Fruit fly (Drosophila melanogaster) whole organism, embryonic: ENCODE results near the gene CG12507.

Experiments
- Bdp1 ChIP-seq: fragments of 200-800 bp; sonication (Bioruptor generic); optimal IDR thresholded peaks from 3 replicates; lab custom pipeline; 2016; ENCODE audit warnings: missing biosample characterization, missing genetic modification characterization
- CG10543 ChIP-seq: fragments of 200-800 bp; sonication (Bioruptor generic); optimal IDR thresholded peaks from 3 replicates; lab custom pipeline; 2017; ENCODE audit warnings: missing biosample characterization, mild to moderate bottlenecking, missing genetic modification characterization, moderate library complexity
- CG11093 ChIP-seq: fragments of 200-800 bp; sonication (Bioruptor generic); IDR thresholded peaks from 3 replicates; pipeline ENCODE4 v1.3.6; 2022; ENCODE audit warnings: missing biosample characterization, missing genetic modification characterization
- CG11398 ChIP-seq: fragments of 200-800 bp; sonication (Bioruptor generic); optimal IDR thresholded peaks from 2 replicates; lab custom pipeline; 2016; ENCODE audit warnings: missing biosample characterization, missing genetic modification characterization
- CG11723 ChIP-seq: fragments of 200-800 bp; sonication (Bioruptor generic); optimal IDR thresholded peaks from 2 replicates; lab custom pipeline; 2017; ENCODE audit warnings: missing biosample characterization, mild to moderate bottlenecking, missing genetic modification characterization
- CG12104 ChIP-seq: fragments of 200-800 bp; sonication (Bioruptor generic); optimal IDR thresholded peaks from 3 replicates; lab custom pipeline; 2016; ENCODE audit warnings: missing biosample characterization, missing genetic modification characterization
- CG12391 ChIP-seq: fragments of 200-800 bp; sonication (Bioruptor generic); optimal IDR thresholded peaks from 3 replicates; lab custom pipeline; 2018; ENCODE audit warnings: missing biosample characterization, mild to moderate bottlenecking, missing genetic modification characterization, moderate library complexity
- CG12659 ChIP-seq: fragments of 200-800 bp; sonication (Bioruptor generic); optimal IDR thresholded peaks from 3 replicates; lab custom pipeline; 2017; ENCODE audit warnings: mild to moderate bottlenecking, missing biosample characterization, missing genetic modification reagents, missing genetic modification characterization
- CG12942 ChIP-seq: fragments of 200-800 bp; sonication (Bioruptor generic); optimal IDR thresholded peaks from 3 replicates; lab custom pipeline; 2016; ENCODE audit warnings: missing biosample characterization, missing genetic modification characterization
- CG16779 ChIP-seq: fragments of 200-800 bp; sonication (Bioruptor generic); IDR thresholded peaks from 2 replicates; pipeline ENCODE4 v1.3.6; 2022; ENCODE audit warnings: missing biosample characterization, missing genetic modification characterization
- CG17186 ChIP-seq: fragments of 200-800 bp; sonication (Bioruptor generic); optimal IDR thresholded peaks from 3 replicates; lab custom pipeline; 2017; ENCODE audit warnings: missing biosample characterization, missing genetic modification reagents, missing genetic modification characterization
- CG17829 ChIP-seq: fragments of 200-800 bp; optimal IDR thresholded peaks from 2 replicates; lab custom pipeline; 2019; ENCODE audit warnings: missing biosample characterization, mild to moderate bottlenecking, missing genetic modification characterization, moderate library complexity
- CG2116 ChIP-seq: fragments of 200-800 bp; sonication (Bioruptor generic); optimal IDR thresholded peaks from 3 replicates; lab custom pipeline; 2018; ENCODE audit warnings: missing biosample characterization, mild to moderate bottlenecking, missing genetic modification characterization
- CG31224 ChIP-seq: fragments of 200-800 bp; sonication (Bioruptor generic); IDR thresholded peaks from 2 replicates; pipeline ENCODE4 v1.3.6; 2022; ENCODE audit warnings: missing biosample characterization, missing genetic modification characterization
- CG4328 ChIP-seq: fragments of 200-800 bp; sonication (Bioruptor generic); optimal IDR thresholded peaks from 3 replicates; lab custom pipeline; 2017; ENCODE audit warnings: missing biosample characterization, missing genetic modification reagents, missing genetic modification characterization
- CG7786 ChIP-seq: fragments of 200-800 bp; sonication (Bioruptor generic); optimal IDR thresholded peaks from 2 replicates; lab custom pipeline; 2016; ENCODE audit warnings: missing biosample characterization, missing genetic modification characterization
- CG8359 ChIP-seq: fragments of 200-800 bp; sonication (Bioruptor generic); optimal IDR thresholded peaks from 2 replicates; lab custom pipeline; 2017; ENCODE audit warnings: missing biosample characterization, mild to moderate bottlenecking, missing genetic modification characterization, borderline replicate concordance
- CG8388 ChIP-seq: fragments of 200-800 bp; sonication (Bioruptor generic); optimal IDR thresholded peaks from 2 replicates; lab custom pipeline; 2019; ENCODE audit warnings: missing biosample characterization, mild to moderate bottlenecking, missing genetic modification characterization, moderate library complexity
- CG9932 ChIP-seq: fragments of 200-800 bp; sonication (Bioruptor generic); IDR thresholded peaks from 2 replicates; pipeline ENCODE4 v1.3.6; 2022; ENCODE audit warnings: missing biosample characterization, missing genetic modification characterization
- Doc3 ChIP-seq: fragments of 200-800 bp; sonication (Bioruptor generic); IDR thresholded peaks from 3 replicates; pipeline ENCODE4 v1.3.6; 2022; ENCODE audit warnings: missing biosample characterization, missing genetic modification characterization; ENCODE audit not compliant: partially characterized antibody
- Drgx ChIP-seq: fragments of 200-800 bp; sonication (Bioruptor generic); IDR thresholded peaks from 2 replicates; pipeline ENCODE4 v1.3.6; 2022; ENCODE audit warnings: missing biosample characterization, missing genetic modification characterization
- Eip74EF ChIP-seq, 2 experiments: fragments of 200-800 bp in 1 of 2; fragments of >200 bp in 1 of 2; sonication (Bioruptor generic) in 1 of 2; optimal IDR thresholded peaks; 2 replicates each; lab custom pipeline; 2017 to 2019; ENCODE audit warnings: missing biosample characterization in 2 of 2, missing genetic modification characterization in 2 of 2, mild to moderate bottlenecking in 1 of 2, moderate library complexity in 1 of 2
- Ets97D ChIP-seq: fragments of 200-800 bp; sonication (Bioruptor generic); optimal IDR thresholded peaks from 3 replicates; lab custom pipeline; 2016; ENCODE audit warnings: missing biosample characterization, missing genetic modification characterization
- H15 ChIP-seq: fragments of 200-800 bp; sonication (Bioruptor generic); IDR thresholded peaks from 3 replicates; pipeline ENCODE4 v1.3.6; 2022; ENCODE audit warnings: missing biosample characterization, missing genetic modification characterization
- H2.0 ChIP-seq: fragments of 200-800 bp; sonication (Bioruptor generic); IDR thresholded peaks from 2 replicates; pipeline ENCODE4 v1.3.6; 2022; ENCODE audit warnings: missing biosample characterization, missing genetic modification characterization
- HLHmδ ChIP-seq: fragments of 200-800 bp; sonication (Bioruptor generic); optimal IDR thresholded peaks from 2 replicates; lab custom pipeline; 2018; ENCODE audit warnings: missing biosample characterization, mild to moderate bottlenecking, missing genetic modification characterization, moderate library complexity
- Hmr ChIP-seq: fragments of 200-800 bp; sonication (Bioruptor generic); optimal IDR thresholded peaks from 3 replicates; lab custom pipeline; 2017; ENCODE audit warnings: mild to moderate bottlenecking, missing biosample characterization, missing genetic modification reagents, missing genetic modification characterization
- Hr78 ChIP-seq, 2 experiments: fragments of 200-800 bp in 1 of 2; fragments of >200 bp in 1 of 2; sonication (Bioruptor generic) in 1 of 2; optimal IDR thresholded peaks; 2 replicates each; lab custom pipeline; 2017 to 2019; ENCODE audit warnings: missing biosample characterization in 2 of 2, missing genetic modification characterization in 2 of 2, mild to moderate bottlenecking in 1 of 2, moderate library complexity in 1 of 2
- Lhr ChIP-seq: fragments of 200-800 bp; sonication (Bioruptor generic); optimal IDR thresholded peaks from 3 replicates; lab custom pipeline; 2017; ENCODE audit warnings: mild to moderate bottlenecking, missing biosample characterization, missing genetic modification reagents, missing genetic modification characterization
- MBD-R2 ChIP-seq: fragments of 200-800 bp; sonication (Bioruptor generic); IDR thresholded peaks from 2 replicates; pipeline ENCODE4 v1.3.6; 2022; ENCODE audit warnings: missing biosample characterization, missing genetic modification characterization
- Mes4 ChIP-seq: fragments of 200-800 bp; sonication (Bioruptor generic); optimal IDR thresholded peaks from 2 replicates; lab custom pipeline; 2016; ENCODE audit warnings: missing biosample characterization, missing genetic modification characterization
- Scr ChIP-seq: fragments of 200-800 bp; sonication (Bioruptor generic); IDR thresholded peaks from 2 replicates; pipeline ENCODE4 v1.3.6; 2022; ENCODE audit warnings: missing biosample characterization, missing genetic modification characterization; ENCODE audit not compliant: partially characterized antibody
- Sin3A ChIP-seq: fragments of >200 bp; optimal IDR thresholded peaks from 2 replicates; lab custom pipeline; 2018
- bowl ChIP-seq: fragments of 200-800 bp; sonication (Bioruptor generic); IDR thresholded peaks from 2 replicates; pipeline ENCODE4 v1.3.6; 2022; ENCODE audit warnings: missing biosample characterization, missing genetic modification characterization
- caup ChIP-seq: fragments of 200-800 bp; sonication (Bioruptor generic); optimal IDR thresholded peaks from 3 replicates; lab custom pipeline; 2017; ENCODE audit warnings: missing biosample characterization, mild to moderate bottlenecking, missing genetic modification characterization, moderate library complexity; ENCODE audit not compliant: severe bottlenecking
- chm ChIP-seq: fragments of 200-800 bp; sonication (Bioruptor generic); IDR thresholded peaks from 2 replicates; pipeline ENCODE4 v1.3.6; 2022; ENCODE audit warnings: missing biosample characterization, missing genetic modification characterization
- fd3F ChIP-seq: fragments of 200-800 bp; sonication (Bioruptor generic); optimal IDR thresholded peaks from 2 replicates; lab custom pipeline; 2018; ENCODE audit warnings: missing biosample characterization, mild to moderate bottlenecking, missing genetic modification characterization, moderate library complexity
- grn ChIP-seq: fragments of 200-800 bp; sonication (Bioruptor generic); optimal IDR thresholded peaks from 3 replicates; lab custom pipeline; 2017; ENCODE audit warnings: missing biosample characterization, missing genetic modification characterization
- gsb-n ChIP-seq: fragments of 200-800 bp; sonication (Bioruptor generic); optimal IDR thresholded peaks from 3 replicates; lab custom pipeline; 2018; ENCODE audit warnings: missing biosample characterization, mild to moderate bottlenecking, missing genetic modification characterization
- hth ChIP-seq: fragments of >200 bp; optimal IDR thresholded peaks from 2 replicates; lab custom pipeline; 2017; ENCODE audit warnings: inconsistent platforms
- ind ChIP-seq: fragments of 200-800 bp; sonication (Bioruptor generic); optimal IDR thresholded peaks from 3 replicates; lab custom pipeline; 2016; ENCODE audit warnings: missing biosample characterization, missing genetic modification characterization
- kah ChIP-seq: fragments of 200-800 bp; sonication (Bioruptor generic); optimal IDR thresholded peaks from 2 replicates; lab custom pipeline; 2018; ENCODE audit warnings: missing biosample characterization, mild to moderate bottlenecking, missing genetic modification characterization
- onecut ChIP-seq: fragments of 200-800 bp; sonication (Bioruptor generic); IDR thresholded peaks from 2 replicates; pipeline ENCODE4 v1.3.6; 2022; ENCODE audit warnings: missing biosample characterization, missing genetic modification characterization
- org-1 ChIP-seq: fragments of 200-800 bp; sonication (Bioruptor generic); optimal IDR thresholded peaks from 2 replicates; lab custom pipeline; 2017; ENCODE audit warnings: missing biosample characterization, missing genetic modification characterization
- pfk ChIP-seq: fragments of 200-800 bp; sonication (Bioruptor generic); optimal IDR thresholded peaks from 2 replicates; lab custom pipeline; 2018; ENCODE audit warnings: missing biosample characterization, mild to moderate bottlenecking, missing genetic modification characterization, moderate library complexity
- sc ChIP-seq, 3 experiments: fragments of >200 bp in 2 of 3; fragments of 200-800 bp in 1 of 3; sonication (Bioruptor generic) in 1 of 3; optimal IDR thresholded peaks; 2 replicates in 2 of 3; 3 replicates in 1 of 3; lab custom pipeline; 2017; ENCODE audit warnings: mild to moderate bottlenecking in 1 of 3, missing biosample characterization in 1 of 3, missing genetic modification characterization in 1 of 3, missing genetic modification reagents in 1 of 3
- slbo ChIP-seq: fragments of 200-800 bp; sonication (Bioruptor generic); IDR thresholded peaks from 2 replicates; pipeline ENCODE4 v1.3.6; 2022; ENCODE audit warnings: missing biosample characterization, missing genetic modification characterization
- tin ChIP-seq: fragments of 200-800 bp; sonication (Bioruptor generic); optimal IDR thresholded peaks from 3 replicates; lab custom pipeline; 2016; ENCODE audit warnings: missing biosample characterization, missing genetic modification characterization
- tna ChIP-seq: fragments of 200-800 bp; sonication (Bioruptor generic); IDR thresholded peaks from 2 replicates; pipeline ENCODE4 v1.3.6; 2022; ENCODE audit warnings: missing biosample characterization, missing genetic modification characterization; ENCODE audit not compliant: partially characterized antibody
- wdn ChIP-seq: fragments of 200-800 bp; sonication (Bioruptor generic); IDR thresholded peaks from 2 replicates; pipeline ENCODE4 v1.3.6; 2022; ENCODE audit warnings: missing biosample characterization, missing genetic modification characterization

CG12507 gene

DNA sequence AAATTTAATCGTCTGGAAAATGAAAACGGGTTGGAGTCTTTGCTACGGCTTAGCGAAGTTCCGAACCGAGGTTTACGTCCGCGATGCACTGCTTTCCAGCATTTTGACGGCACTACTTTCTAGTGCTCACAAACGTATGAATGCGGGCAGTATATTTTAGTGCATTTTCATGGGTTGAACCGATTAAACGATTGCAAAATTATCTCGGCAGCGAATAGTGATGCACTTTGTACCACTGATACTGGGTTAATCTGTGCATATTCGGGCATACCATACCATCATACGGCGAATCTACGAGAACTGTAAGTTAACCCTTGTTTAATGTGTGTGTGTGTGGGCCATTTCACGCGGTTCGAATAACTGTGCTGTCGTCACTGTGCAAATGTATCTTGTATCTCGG is 4.5 kb upstream of the CG12507 start, which contains the start of gene Mfe2 (continued):
- TF ChIP-seq CG31224 (GFP tag; lab: Robert Waterston, UW) (no peak), MBD-R2 (GFP tag; lab: Robert Waterston, UW) (peak; percentile 66), org-1 (GFP tag; lab: Kevin White, UChicago) (peak; percentile 40), Doc3 (GFP tag; lab: Robert Waterston, UW) (no peak), gsb-n (tag; lab: Kevin White, UChicago) (peak; percentile 17), CG11093 (GFP tag; lab: Robert Waterston, UW) (no peak), bowl (GFP tag; lab: Robert Waterston, UW) (no peak), Hr78 (GFP tag; optimal IDR thresholded peaks at IDR 0.05; lab: Kevin White, UChicago) (peak in 1 of 2 experiments; percentile 94), CG17186 (GFP tag; lab: Kevin White, UChicago) (peak; percentile 64), HLHmδ (GFP tag; lab: Kevin White, UChicago) (no peak), Eip74EF (GFP tag; optimal IDR thresholded peaks at IDR 0.05; lab: Kevin White, UChicago) (no peak), CG10543 (GFP tag; lab: Kevin White, UChicago) (peak; percentile 64), wdn (no peak), fd3F (GFP tag; lab: Kevin White, UChicago) (no peak), CG4328 (GFP tag; lab: Kevin White, UChicago) (peak; percentile 7), CG9932 (GFP tag; lab: Robert Waterston, UW) (peak; percentile 84), CG8388 (no peak), Ets97D (peak; percentile 88), Bdp1 (no peak), pfk (GFP tag; lab: Kevin White, UChicago) (no peak), onecut (GFP tag; lab: Robert Waterston, UW) (no peak), CG12104 (no peak), Hmr (peak; percentile 84), CG11398 (GFP tag; lab: Kevin White, UChicago) (peak; percentile 20), caup (GFP tag; lab: Kevin White, UChicago) (peak; percentile 65), Mes4 (GFP tag; lab: Kevin White, UChicago) (peak; percentile 39), H15 (GFP tag; lab: Robert Waterston, UW) (peak; percentile 24; the same call in 1 of the 3 replicates), tin (peak; percentile 51), CG17829 (tag; lab: Kevin White, UChicago) (peak; percentile 70), Lhr (GFP tag; lab: Kevin White, UChicago) (peak; percentile 91), H2.0 (no peak), CG8359 (GFP tag; lab: Kevin White, UChicago) (no peak), CG12659 (GFP tag; lab: Kevin White, UChicago) (peak; percentile 82), hth (lab: Kevin White, UChicago) (no peak), CG12942 (GFP tag; lab: Kevin White, UChicago) (peak; percentile 17), chm (GFP tag; lab: Robert Waterston, UW) (no peak), grn (GFP tag; lab: Kevin White, UChicago) (peak; percentile 67), kah (GFP tag; lab: Kevin White, UChicago) (peak; percentile 13), slbo (peak; percentile 85), tna (GFP tag; lab: Robert Waterston, UW) (no peak; the same call in 1 of the 2 replicates), CG12391 (peak; percentile 46), CG2116 (peak; percentile 65), sc (optimal IDR thresholded peaks at IDR 0.05; lab: Kevin White, UChicago) (no peak), sc (GFP tag; optimal IDR thresholded peaks at IDR 0.05; lab: Kevin White, UChicago) (no peak), CG16779 (GFP tag; lab: Robert Waterston, UW) (no peak), CG11723 (GFP tag; lab: Kevin White, UChicago) (no peak), Scr (GFP tag; lab: Robert Waterston, UW) (peak; percentile 36; the same call in 1 of the 2 replicates), ind (GFP tag; lab: Kevin White, UChicago) (peak; percentile 55), CG7786 (peak; percentile 77), Drgx (GFP tag; lab: Robert Waterston, UW) (peak; percentile 28; the same call in 1 of the 2 replicates), Sin3A (lab: Kevin White, UChicago) (peak; percentile 29)
